Fruit fly (Drosophila melanogaster): ENCODE results near the gene Ilp3.

Gene Ilp3

dm6 chr3L:9751625-9752024 is 50.3 kb downstream of the Ilp3 start:
- TF ChIP-seq CG14655 (GFP tag; optimal IDR thresholded peaks at IDR 0.05) = no peak
- TF ChIP-seq CG4496 (GFP tag; IDR thresholded peaks at IDR 0.05) = 0 out of 3 replicates have a peak, but pooled peaks have one; percentile 11

Measured in whole organism, pupa.